Fruit fly (Drosophila melanogaster): ENCODE results near the gene CG8944.

DNA sequence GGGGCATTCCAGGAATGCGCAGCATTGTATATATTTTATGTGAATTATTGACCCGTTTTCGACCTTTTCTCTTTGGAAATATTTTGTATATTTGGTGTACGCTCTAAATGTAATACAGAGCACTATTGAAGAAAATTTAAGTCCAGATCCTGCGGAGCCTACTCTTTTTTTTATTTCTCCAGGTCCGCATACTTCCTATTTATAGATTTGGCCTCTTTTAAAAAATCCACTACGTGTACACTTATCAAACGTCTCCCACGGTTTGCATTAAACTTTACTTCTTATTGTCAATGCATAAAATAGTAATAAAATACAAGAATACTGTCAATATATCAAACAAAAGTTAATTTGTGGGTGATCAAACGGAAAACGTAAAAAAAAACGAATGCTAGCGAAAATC, 37.6 kb upstream of the CG8944 start, which contains the start of gene Efhc1.1:
- no peak for TF ChIP-seq ovo (GFP tag; optimal IDR thresholded peaks at IDR 0.05)
- no peak for TF ChIP-seq cnc (optimal IDR thresholded peaks at IDR 0.05)
- TF ChIP-seq toe (GFP tag; optimal IDR thresholded peaks at IDR 0.05) = no peak
- TF ChIP-seq cic (GFP tag; optimal IDR thresholded peaks at IDR 0.05) = no peak
- no peak for TF ChIP-seq kay (GFP tag; ENCODE audit: borderline replicate concordance)
- TF ChIP-seq CG33017 (tag; optimal IDR thresholded peaks at IDR 0.05) = no peak
- no peak for TF ChIP-seq bab1 (GFP tag; optimal IDR thresholded peaks at IDR 0.05)
- no peak for TF ChIP-seq CG7101 (tag; optimal IDR thresholded peaks at IDR 0.05)
- TF ChIP-seq CG7045 (GFP tag; optimal IDR thresholded peaks at IDR 0.05) = no peak
- TF ChIP-seq tj (GFP tag; optimal IDR thresholded peaks at IDR 0.05) = no peak

Measured in whole organism, adult.